Fruit fly (Drosophila melanogaster) ovary, adult (tissue): ENCODE data around the gene CG31296.

Experiments
- CG17801 ChIP-seq: fragments of 200-800 bp; optimal IDR thresholded peaks from 2 replicates; lab custom pipeline; 2019; ENCODE audit warnings: missing biosample characterization, mild to moderate bottlenecking, missing genetic modification characterization, moderate library complexity; ENCODE audit not compliant: partially characterized antibody

Gene CG31296

DNA sequence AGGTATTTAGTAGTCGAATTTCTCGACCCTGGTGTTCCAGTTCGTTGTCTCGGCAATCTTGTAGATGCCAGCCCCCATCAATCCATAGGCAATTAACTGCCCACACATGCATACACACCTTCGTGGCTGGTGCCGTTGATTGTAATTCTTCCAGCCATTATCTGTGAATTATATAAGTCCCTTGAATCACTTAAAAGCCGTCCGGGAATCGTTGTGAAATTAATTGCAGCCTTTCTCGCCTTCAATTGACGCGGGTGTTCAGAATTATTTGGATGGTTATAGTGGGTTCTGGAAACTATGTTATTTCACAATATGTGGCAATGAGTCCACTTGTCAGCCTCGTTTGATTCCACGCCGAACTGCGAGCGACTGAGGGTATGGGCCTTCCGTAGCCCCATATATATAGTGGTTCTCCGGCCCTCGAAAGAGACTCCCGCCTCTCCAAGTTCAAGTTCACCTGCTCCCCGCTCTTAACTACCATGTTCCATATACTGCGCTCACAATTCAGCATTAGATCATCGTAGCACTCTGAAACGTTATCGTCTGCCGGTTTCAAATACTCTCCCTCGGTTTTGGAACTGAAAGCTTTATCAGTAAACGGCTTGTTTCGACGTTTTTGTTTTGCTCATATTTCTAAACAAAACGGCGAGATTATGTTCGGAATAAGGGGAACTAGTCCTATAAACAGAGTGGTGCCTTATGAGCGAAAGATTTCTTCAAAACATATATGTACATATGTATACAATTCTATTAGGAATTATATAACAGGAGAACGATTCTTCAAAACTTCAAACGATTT lies 5.8 kb upstream of the CG31296 start, which contains the start of gene AOX1:
Gene AOX1 (minus strand): TSS at position 375 of the 799 bp plus-strand sequence.
- no peak for TF ChIP-seq CG17801 (GFP tag; lab: Kevin White, UChicago)

DNA sequence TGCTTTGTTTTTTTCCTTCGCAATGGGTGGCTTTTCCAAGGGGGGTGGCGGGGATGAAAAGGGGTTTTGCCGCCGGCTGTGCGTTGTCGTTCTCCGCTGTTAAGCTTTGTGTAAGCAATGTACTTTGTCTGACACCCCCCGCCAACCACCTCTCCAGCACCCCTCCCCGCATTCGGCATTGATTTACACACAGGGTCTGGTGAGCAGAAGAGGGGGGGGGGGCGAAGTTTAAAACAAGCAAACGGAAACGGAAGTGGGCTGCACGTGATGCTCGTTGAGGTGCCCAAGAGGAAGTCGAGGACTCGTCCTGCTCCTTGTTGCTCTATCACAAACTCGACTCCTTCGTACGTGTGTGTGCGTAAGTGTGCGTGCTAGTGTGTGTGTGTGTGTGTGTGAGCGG lies 14.2 kb downstream of the CG31296 start:
- TF ChIP-seq CG17801 (GFP tag; lab: Kevin White, UChicago), result no peak

DNA sequence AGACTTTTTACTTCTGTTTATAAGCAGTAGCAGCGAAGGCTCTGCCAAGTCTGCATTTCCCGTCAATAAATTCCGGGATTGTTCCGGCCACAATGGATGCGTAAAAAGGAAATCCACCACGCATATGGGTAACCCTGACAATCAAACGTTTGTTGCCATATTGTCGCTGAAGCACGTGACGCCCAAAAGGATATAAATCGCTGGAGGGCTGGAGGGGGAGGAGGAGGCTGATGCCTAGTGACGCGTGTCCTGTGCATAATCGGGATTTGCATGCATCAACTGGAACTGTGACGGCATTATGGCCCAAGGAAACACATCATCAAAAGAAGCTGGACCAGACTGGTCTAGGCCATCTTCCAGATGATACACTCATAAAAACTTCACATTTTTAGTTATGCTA lies 18.1 kb downstream of the CG31296 start:
- TF ChIP-seq CG17801 (GFP tag; lab: Kevin White, UChicago), result no peak

DNA sequence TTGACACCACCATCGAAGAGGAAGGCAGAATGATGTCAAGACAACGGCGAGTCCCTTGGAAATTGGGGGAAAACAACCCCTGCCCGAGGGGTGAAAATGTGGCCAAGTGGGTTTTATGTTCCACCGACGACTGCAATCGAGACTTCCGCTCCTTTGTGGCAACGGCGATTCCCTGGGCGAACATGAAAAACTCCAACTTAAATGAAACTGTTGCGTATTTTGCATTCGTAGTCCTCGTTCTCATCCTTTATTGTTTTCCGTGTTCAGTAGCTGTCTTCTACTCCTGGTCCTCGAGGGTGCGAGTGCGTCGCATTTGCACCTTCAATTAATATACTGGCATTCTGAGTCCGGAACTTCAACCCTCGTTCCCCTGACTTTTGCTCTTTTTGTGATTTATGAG lies 19.0 kb downstream of the CG31296 start:
- no peak for TF ChIP-seq CG17801 (GFP tag; lab: Kevin White, UChicago)

DNA sequence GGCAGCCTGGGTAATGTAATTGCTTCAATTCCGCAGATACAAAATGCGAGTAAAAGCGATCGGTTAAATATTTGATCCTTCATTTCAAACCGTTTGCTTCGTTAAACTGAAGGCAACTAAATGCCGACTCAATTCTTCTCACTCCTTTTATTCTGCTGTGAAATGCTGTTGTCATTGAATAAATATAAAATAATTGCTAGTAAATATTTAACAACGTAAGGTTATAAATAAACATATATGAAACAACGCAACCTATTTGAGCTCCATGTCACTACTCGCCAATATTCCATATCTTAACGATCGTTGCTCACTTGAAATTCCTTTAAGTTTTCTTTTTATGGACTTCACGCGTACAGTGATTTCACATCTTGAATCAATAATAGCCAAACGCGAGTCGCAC lies 21.5 kb downstream of the CG31296 start, which contains the start of gene CG44013:
Gene CG44013 (minus strand): TSS at position 101 of the 400 bp plus-strand sequence.
- TF ChIP-seq CG17801 (GFP tag; lab: Kevin White, UChicago), result no peak

DNA sequence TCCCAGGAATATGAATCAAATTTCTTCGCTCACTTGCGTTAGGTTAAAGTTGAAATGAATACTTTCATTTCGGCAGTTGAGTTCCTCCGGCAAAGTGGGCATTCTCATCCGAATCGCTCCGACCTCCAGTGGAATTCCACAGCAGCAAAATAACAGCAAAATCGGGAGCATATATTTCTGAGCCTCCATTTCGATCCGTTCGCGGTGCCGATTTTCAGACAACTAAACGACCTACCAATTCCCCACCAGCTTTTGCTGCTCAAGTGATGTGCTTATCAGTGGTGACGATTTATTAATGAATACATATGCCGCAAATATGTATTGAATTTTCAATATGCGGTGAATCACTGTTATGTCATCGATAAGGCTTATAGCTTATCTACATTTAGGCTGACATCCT lies 22.6 kb downstream of the CG31296 start, which contains the start of gene CG44014:
Gene CG44014 (minus strand): TSS at position 256 of the 400 bp plus-strand sequence.
- no peak for TF ChIP-seq CG17801 (GFP tag; lab: Kevin White, UChicago)

DNA sequence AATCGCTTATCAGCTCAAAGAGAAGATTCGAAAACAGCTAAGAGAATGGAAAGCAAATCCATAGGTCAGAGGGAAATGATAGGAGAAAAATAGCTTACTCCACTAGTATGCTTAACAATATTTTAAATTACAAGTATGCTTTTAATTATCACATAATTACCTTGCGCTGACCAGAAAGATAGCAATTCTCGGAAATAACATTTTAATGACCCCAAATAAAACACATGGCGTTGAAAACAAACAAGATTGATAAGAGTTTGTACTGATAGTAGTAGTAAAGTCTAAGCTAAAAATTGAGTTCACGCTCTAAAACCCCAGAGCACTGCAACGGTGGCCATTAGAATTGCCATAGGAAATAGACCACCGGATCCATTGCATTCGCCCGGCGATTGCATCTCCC lies 23.5 kb downstream of the CG31296 start:
- TF ChIP-seq CG17801 (GFP tag; lab: Kevin White, UChicago), result no peak

DNA sequence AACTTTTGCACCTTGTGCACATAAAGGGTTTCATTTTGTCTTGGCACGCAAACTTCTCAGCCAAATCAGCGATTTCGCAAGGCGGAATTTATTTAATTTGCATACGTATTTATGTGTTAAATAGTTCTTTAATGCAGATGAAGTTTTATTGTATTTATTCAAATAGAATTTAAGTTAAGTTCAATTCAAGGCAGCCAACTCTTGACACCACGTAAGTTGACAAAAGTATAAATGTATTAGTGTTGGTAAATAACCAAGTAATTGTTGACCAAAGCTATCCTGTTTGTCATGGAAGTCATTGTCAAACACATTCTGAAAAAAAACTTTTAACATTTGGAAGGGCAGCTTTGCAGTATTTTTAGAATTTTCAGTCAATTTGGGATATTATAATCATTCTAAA lies 37.0 kb downstream of the CG31296 start, which contains the start of gene maca:
Gene maca (plus strand): TSS at position 301 of the 400 bp plus-strand sequence.
- no peak for TF ChIP-seq CG17801 (GFP tag; lab: Kevin White, UChicago)

DNA sequence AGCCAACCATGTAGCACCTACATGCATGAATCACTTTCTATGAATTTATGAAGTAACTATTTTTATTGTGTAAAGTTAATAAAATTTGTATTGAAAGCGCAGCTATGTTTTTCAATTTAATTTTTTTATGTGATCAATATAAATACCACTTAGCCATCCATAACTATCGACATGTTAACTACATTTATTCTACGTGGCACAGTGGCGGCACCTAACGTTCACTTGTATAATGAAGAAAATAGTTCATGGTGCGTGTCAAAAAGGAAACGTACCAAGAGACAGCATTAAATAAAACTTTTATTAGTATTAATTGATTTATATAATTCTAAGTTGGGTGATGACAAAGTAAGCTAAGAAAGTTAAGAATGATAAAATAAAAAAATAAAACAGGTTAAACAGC lies 38.1 kb downstream of the CG31296 start:
- no peak for TF ChIP-seq CG17801 (GFP tag; lab: Kevin White, UChicago)

DNA sequence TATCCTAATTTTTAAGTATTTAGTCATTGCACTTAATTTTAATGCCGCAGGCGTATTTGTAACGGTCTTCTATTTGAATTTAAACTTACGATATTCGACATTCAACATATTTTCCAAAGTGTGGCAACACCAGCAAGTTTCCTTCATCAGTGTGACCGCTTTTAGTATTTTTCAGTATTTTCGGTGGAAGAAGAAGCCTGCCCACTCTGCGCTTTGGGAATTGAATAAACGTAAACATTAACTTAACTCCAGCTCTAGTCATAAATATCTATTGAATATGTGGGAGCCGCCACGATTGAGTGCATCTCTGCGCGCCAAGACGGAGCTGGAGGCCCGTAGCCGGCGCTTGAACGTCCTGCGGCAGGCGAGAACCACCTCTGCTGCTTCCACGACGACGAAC lies 45.4 kb downstream of the CG31296 start, which contains the start of gene obe:
Gene obe (plus strand): TSS at position 185 of the 400 bp plus-strand sequence.
- TF ChIP-seq CG17801 (GFP tag; lab: Kevin White, UChicago), result no peak

DNA sequence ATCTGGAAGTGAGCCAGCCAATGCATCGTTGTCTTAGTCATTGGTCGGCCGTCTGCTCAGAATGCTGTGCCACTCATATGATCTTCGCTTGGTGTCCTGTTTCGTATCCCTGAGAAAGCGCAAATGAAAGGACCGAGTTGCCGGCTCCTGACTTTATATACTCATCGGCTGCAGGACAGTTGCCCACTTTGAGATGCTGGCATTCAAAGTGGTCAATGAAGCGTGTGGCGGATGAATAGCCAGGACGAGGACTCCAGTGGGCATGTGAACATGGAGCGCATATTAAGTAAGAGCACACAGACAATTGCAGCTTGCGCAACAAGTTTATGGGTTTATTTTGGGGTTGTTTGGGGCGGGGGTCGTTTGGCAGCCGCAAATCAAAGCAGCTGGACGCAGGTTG lies 46.0 kb downstream of the CG31296 start, which contains the start of gene Trissin:
Gene Trissin (minus strand): TSS at position 101 of the 400 bp plus-strand sequence.
- TF ChIP-seq CG17801 (GFP tag; lab: Kevin White, UChicago), result no peak

DNA sequence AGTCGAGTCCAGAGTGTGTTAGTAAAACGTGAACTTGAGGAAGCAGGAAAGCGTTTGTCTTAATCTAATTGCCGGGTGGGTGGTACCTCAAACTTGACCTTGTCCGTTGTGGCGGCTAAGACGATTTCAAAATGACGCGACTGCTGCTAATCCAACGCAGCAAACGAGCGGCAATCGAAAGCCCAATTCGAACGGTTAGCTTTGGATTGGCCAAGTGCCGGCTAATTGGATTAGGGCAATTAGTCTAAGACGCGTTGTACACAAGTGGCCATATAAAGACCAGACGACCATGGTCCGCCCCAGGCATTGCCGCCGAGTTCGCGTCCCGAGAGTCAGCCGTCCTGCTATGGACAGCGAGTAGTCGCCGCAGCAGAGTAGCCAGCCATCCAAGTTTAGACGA lies 48.4 kb downstream of the CG31296 start, which contains the start of gene Rh6:
Gene Rh6 (plus strand): TSS at position 301 of the 400 bp plus-strand sequence.
- no peak for TF ChIP-seq CG17801 (GFP tag; lab: Kevin White, UChicago)

DNA sequence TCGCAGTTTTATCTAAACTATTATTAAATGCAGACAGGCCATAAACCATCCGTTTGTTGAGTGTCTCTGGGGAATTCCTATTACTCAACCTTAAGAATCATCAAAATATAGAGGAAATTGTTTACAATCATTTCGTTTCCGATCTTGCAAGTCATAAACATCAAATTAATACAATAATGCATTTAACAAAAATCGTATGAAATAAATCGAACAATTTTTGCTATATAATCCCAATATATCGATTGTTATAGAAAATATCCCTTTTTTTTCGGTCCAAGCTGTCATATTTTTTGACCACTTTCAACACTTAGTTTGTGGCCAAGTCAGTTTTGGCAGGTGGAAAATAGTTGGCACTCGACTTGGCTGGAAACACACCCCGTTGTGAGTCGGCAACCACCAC lies 49.7 kb downstream of the CG31296 start, which contains the start of gene B9d1:
Gene B9d1 (plus strand): TSS at position 301 of the 400 bp plus-strand sequence.
- TF ChIP-seq CG17801 (GFP tag; lab: Kevin White, UChicago), result no peak
